Worm (Caenorhabditis elegans) whole organism, L2 larva: Measurements from ENCODE around the gene Y64G10A.10.

ENCODE experiments used
- ama-1 ChIP-seq: fragments of 150-350 bp; optimal IDR thresholded peaks from 2 replicates; lab custom pipeline; 2018; ENCODE audit warnings: inconsistent platforms
- blmp-1 ChIP-seq: sonication (generic microtip); optimal IDR thresholded peaks from 2 replicates; lab custom pipeline; 2017; ENCODE audit warnings: missing genetic modification characterization, mild to moderate bottlenecking, missing compliant biosample characterization, antibody characterized with exemption, moderate library complexity; ENCODE audit not compliant: insufficient read depth
- ceh-16 ChIP-seq: fragments of 150-350 bp; optimal IDR thresholded peaks from 2 replicates; lab custom pipeline; 2014; ENCODE audit warnings: missing biosample characterization, missing genetic modification characterization
- elt-1 ChIP-seq: fragments of 150-350 bp; optimal IDR thresholded peaks from 2 replicates; lab custom pipeline; 2014; ENCODE audit warnings: missing biosample characterization, missing genetic modification characterization
- mab-5 ChIP-seq: fragments of 150-350 bp; optimal IDR thresholded peaks from 2 replicates; lab custom pipeline; 2014; ENCODE audit warnings: missing biosample characterization, missing genetic modification characterization
- nhr-11 ChIP-seq: fragments of 150-350 bp; optimal IDR thresholded peaks from 2 replicates; lab custom pipeline; 2014; ENCODE audit warnings: missing biosample characterization, missing genetic modification characterization
- nhr-12 ChIP-seq: fragments of 150-350 bp; optimal IDR thresholded peaks from 2 replicates; lab custom pipeline; 2014; ENCODE audit warnings: missing biosample characterization, missing genetic modification characterization
- nhr-237 ChIP-seq: fragments of 150-350 bp; optimal IDR thresholded peaks from 2 replicates; lab custom pipeline; 2014; ENCODE audit warnings: missing biosample characterization, missing genetic modification characterization
- snpc-4 ChIP-seq: fragments of 150-350 bp; optimal IDR thresholded peaks from 2 replicates; lab custom pipeline; 2014; ENCODE audit warnings: missing biosample characterization, missing genetic modification characterization
- unc-39 ChIP-seq: fragments of 150-350 bp; optimal IDR thresholded peaks from 2 replicates; lab custom pipeline; 2014; ENCODE audit warnings: missing biosample characterization, missing genetic modification characterization
- unc-62 ChIP-seq: fragments of 150-350 bp; optimal IDR thresholded peaks from 2 replicates; lab custom pipeline; 2014; ENCODE audit warnings: missing biosample characterization, missing genetic modification reagents, missing genetic modification characterization
- zag-1 ChIP-seq: fragments of 150-350 bp; optimal IDR thresholded peaks from 2 replicates; lab custom pipeline; 2014; ENCODE audit warnings: missing biosample characterization, missing genetic modification characterization

- TF ChIP-seq nhr-11 (no peak), blmp-1 (tag; lab: Kevin White, UChicago) (no peak), elt-1 (tag; lab: Kevin White, UChicago) (no peak), mab-5 (no peak), unc-62 (GFP tag; lab: Kevin White, UChicago) (no peak), nhr-12 (no peak), nhr-237 (tag; lab: Kevin White, UChicago) (no peak), ceh-16 (tag; lab: Kevin White, UChicago) (no peak), zag-1 (tag; lab: Kevin White, UChicago) (no peak), ama-1 (lab: Kevin White, UChicago) (no peak), unc-39 (no peak), snpc-4 (tag; lab: Kevin White, UChicago) (no peak)
Measured at ce11 chrIV:14276160-14276559, 34.9 kb upstream of the Y64G10A.10 start, which contains the start of gene ilcr-1.
